Fruit fly (Drosophila melanogaster) whole organism: ENCODE measurements around the gene RNaseX25.

ENCODE experiments used
- Dll ChIP-seq: fragments of >200 bp; optimal IDR thresholded peaks from 2 replicates; lab custom pipeline; 2017
- usp ChIP-seq: fragments of >200 bp; optimal IDR thresholded peaks from 2 replicates; lab custom pipeline; 2017; ENCODE audit warnings: missing biosample characterization, missing genetic modification characterization, mixed read lengths

DNA sequence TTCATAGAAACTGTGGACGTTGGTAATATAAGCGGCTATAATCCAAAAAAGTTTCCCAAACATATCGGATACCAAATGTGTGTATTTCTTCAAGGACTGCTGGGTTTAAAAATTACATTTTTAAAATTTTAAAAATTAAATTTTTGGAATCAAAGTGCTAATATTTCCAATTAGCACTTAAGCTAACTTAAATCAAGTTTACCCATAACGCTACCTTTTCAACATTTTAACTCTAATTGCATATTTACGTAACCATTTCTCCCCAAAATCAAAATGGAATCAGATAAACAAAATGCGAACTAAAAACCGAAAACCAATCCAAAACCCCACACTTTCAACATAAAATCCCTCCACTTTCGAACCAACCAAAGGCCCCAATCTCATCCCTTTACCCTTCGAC lies 24.2 kb upstream of the RNaseX25 start, which contains the start of gene CG43880:
- no peak for TF ChIP-seq usp
- TF ChIP-seq Dll (lab: Kevin White, UChicago), result no peak
